Fruit fly (Drosophila melanogaster) whole organism, embryonic: ENCODE results near the gene moody.

Experiments
- Adf1 ChIP-seq: fragments of 200-800 bp; sonication (Bioruptor generic); IDR thresholded peaks from 2 replicates; pipeline ENCODE4 v1.3.6; 2022; ENCODE audit warnings: missing biosample characterization, missing genetic modification characterization
- Awh ChIP-seq: fragments of 200-800 bp; sonication (Bioruptor generic); IDR thresholded peaks from 2 replicates; pipeline ENCODE4, ENCODE4 v1.3.6; 2022; ENCODE audit warnings: missing biosample characterization, missing genetic modification characterization
- BEAF-32 ChIP-seq: fragments of 200-800 bp; sonication (Bioruptor generic); optimal IDR thresholded peaks from 3 replicates; lab custom pipeline; 2017; ENCODE audit warnings: missing biosample characterization, missing genetic modification characterization, mild to moderate bottlenecking, moderate library complexity, missing genetic modification reagents
- CG10147 ChIP-seq: fragments of 200-800 bp; sonication (Bioruptor generic); optimal IDR thresholded peaks from 2 replicates; lab custom pipeline; 2019; ENCODE audit warnings: missing biosample characterization, mild to moderate bottlenecking, missing genetic modification characterization, moderate library complexity
- CG1024 ChIP-seq: fragments of 200-800 bp; sonication (Bioruptor generic); IDR thresholded peaks from 2 replicates; pipeline ENCODE4 v1.3.6; 2022; ENCODE audit warnings: missing biosample characterization, missing genetic modification characterization
- CG12391 ChIP-seq: fragments of 200-800 bp; sonication (Bioruptor generic); optimal IDR thresholded peaks from 3 replicates; lab custom pipeline; 2018; ENCODE audit warnings: missing biosample characterization, mild to moderate bottlenecking, missing genetic modification characterization, moderate library complexity
- CG13424 ChIP-seq: fragments of 200-800 bp; sonication (Bioruptor generic); optimal IDR thresholded peaks from 2 replicates; lab custom pipeline; 2019; ENCODE audit warnings: missing biosample characterization, mild to moderate bottlenecking, missing genetic modification characterization, moderate library complexity
- CG14014 ChIP-seq: fragments of 200-800 bp; sonication (Bioruptor generic); IDR thresholded peaks from 2 replicates; pipeline ENCODE4 v1.3.6; 2022; ENCODE audit warnings: missing biosample characterization, missing genetic modification characterization
- CG15073 ChIP-seq: fragments of 200-800 bp; sonication (Bioruptor generic); optimal IDR thresholded peaks from 2 replicates; lab custom pipeline; 2016; ENCODE audit warnings: missing biosample characterization, missing genetic modification characterization
- CG1792 ChIP-seq: fragments of 200-800 bp; sonication (Bioruptor generic); optimal IDR thresholded peaks from 2 replicates; lab custom pipeline; 2016; ENCODE audit warnings: missing biosample characterization, missing genetic modification characterization
- CG18262 ChIP-seq: fragments of 200-800 bp; optimal IDR thresholded peaks from 3 replicates; lab custom pipeline; 2019; ENCODE audit warnings: missing biosample characterization, mild to moderate bottlenecking, missing genetic modification characterization, moderate library complexity
- CG2889 ChIP-seq: fragments of 200-800 bp; sonication (Bioruptor generic); IDR thresholded peaks from 3 replicates; pipeline ENCODE4 v1.3.6; 2022; ENCODE audit warnings: missing biosample characterization, missing genetic modification characterization
- CG31224 ChIP-seq: fragments of 200-800 bp; sonication (Bioruptor generic); IDR thresholded peaks from 2 replicates; pipeline ENCODE4 v1.3.6; 2022; ENCODE audit warnings: missing biosample characterization, missing genetic modification characterization
- CG3163 ChIP-seq: fragments of 200-800 bp; sonication (Bioruptor generic); optimal IDR thresholded peaks from 3 replicates; lab custom pipeline; 2016; ENCODE audit warnings: missing biosample characterization, missing genetic modification characterization
- CG34376 ChIP-seq: fragments of 200-800 bp; sonication (Bioruptor generic); optimal IDR thresholded peaks from 2 replicates; lab custom pipeline; 2018; ENCODE audit warnings: missing biosample characterization, mild to moderate bottlenecking, missing genetic modification characterization
- CG34422 ChIP-seq: fragments of 200-800 bp; sonication (Bioruptor generic); IDR thresholded peaks from 3 replicates; pipeline ENCODE4 v1.3.6; 2022; ENCODE audit warnings: missing biosample characterization, missing genetic modification characterization
- CG3995 ChIP-seq: fragments of 200-800 bp; sonication (Bioruptor generic); optimal IDR thresholded peaks from 3 replicates; lab custom pipeline; 2016; ENCODE audit warnings: missing biosample characterization, missing genetic modification characterization
- CG7987 ChIP-seq: fragments of 200-800 bp; sonication (Bioruptor generic); optimal IDR thresholded peaks from 2 replicates; lab custom pipeline; 2018; ENCODE audit warnings: missing biosample characterization, mild to moderate bottlenecking, missing genetic modification characterization, moderate library complexity
- CG9215 ChIP-seq: fragments of 200-800 bp; sonication (Bioruptor generic); IDR thresholded peaks from 2 replicates; pipeline ENCODE4 v1.3.6; 2022; ENCODE audit warnings: missing biosample characterization, missing genetic modification characterization
- CG9437 ChIP-seq: fragments of 200-800 bp; sonication (Bioruptor generic); optimal IDR thresholded peaks from 2 replicates; lab custom pipeline; 2018; ENCODE audit warnings: missing biosample characterization, mild to moderate bottlenecking, missing genetic modification characterization
- Chrac-16 ChIP-seq: fragments of 200-800 bp; sonication (Bioruptor generic); optimal IDR thresholded peaks from 3 replicates; lab custom pipeline; 2016; ENCODE audit warnings: missing biosample characterization, missing genetic modification characterization
- Deaf1 ChIP-seq: fragments of 200-800 bp; optimal IDR thresholded peaks from 3 replicates; lab custom pipeline; 2019; ENCODE audit warnings: missing biosample characterization, mild to moderate bottlenecking, missing genetic modification characterization, moderate library complexity
- Eip74EF ChIP-seq, 2 experiments: fragments of 200-800 bp in 1 of 2; fragments of >200 bp in 1 of 2; sonication (Bioruptor generic) in 1 of 2; optimal IDR thresholded peaks; 2 replicates each; lab custom pipeline; 2017 to 2019; ENCODE audit warnings: missing biosample characterization in 2 of 2, missing genetic modification characterization in 2 of 2, mild to moderate bottlenecking in 1 of 2, moderate library complexity in 1 of 2
- Hey ChIP-seq: fragments of 200-800 bp; sonication (Bioruptor generic); optimal IDR thresholded peaks from 3 replicates; lab custom pipeline; 2018; ENCODE audit warnings: missing biosample characterization, mild to moderate bottlenecking, missing genetic modification characterization
- Hmx ChIP-seq: fragments of 200-800 bp; sonication (Bioruptor generic); optimal IDR thresholded peaks from 2 replicates; lab custom pipeline; 2016; ENCODE audit warnings: missing biosample characterization, missing genetic modification characterization
- MESR4 ChIP-seq: fragments of 200-800 bp; sonication (Bioruptor generic); optimal IDR thresholded peaks from 2 replicates; lab custom pipeline; 2018; ENCODE audit warnings: missing biosample characterization, mild to moderate bottlenecking, missing genetic modification characterization, moderate library complexity
- Med ChIP-seq: fragments of 200-800 bp; sonication (Bioruptor generic); peaks from one replicate; lab custom pipeline; 2016; ENCODE audit warnings: missing biosample characterization, missing genetic modification characterization, mild to moderate bottlenecking, inconsistent platforms, moderate library complexity
- Myb ChIP-seq: fragments of 200-800 bp; sonication (Bioruptor generic); optimal IDR thresholded peaks from 2 replicates; lab custom pipeline; 2016; ENCODE audit warnings: missing biosample characterization, missing genetic modification characterization
- Ravus ChIP-seq: fragments of 200-800 bp; sonication (Bioruptor generic); IDR thresholded peaks from 2 replicates; pipeline ENCODE4 v1.3.6; 2022; ENCODE audit warnings: missing biosample characterization, missing genetic modification characterization
- YL-1 ChIP-seq: fragments of 200-800 bp; sonication (Bioruptor generic); optimal IDR thresholded peaks from 3 replicates; lab custom pipeline; 2017; ENCODE audit warnings: missing biosample characterization, mild to moderate bottlenecking, missing genetic modification characterization
- abd-A ChIP-seq: fragments of 200-800 bp; sonication (Bioruptor generic); optimal IDR thresholded peaks from 3 replicates; lab custom pipeline; 2019; ENCODE audit warnings: missing biosample characterization, mild to moderate bottlenecking, missing genetic modification characterization, moderate library complexity
- ara ChIP-seq: fragments of 200-800 bp; sonication (Bioruptor generic); IDR thresholded peaks from 2 replicates; pipeline ENCODE4 v1.3.6; 2022; ENCODE audit warnings: missing biosample characterization, missing genetic modification characterization
- croc ChIP-seq: fragments of 200-800 bp; sonication (Bioruptor generic); conservative IDR thresholded peaks from 3 replicates; pipeline ENCODE4 v1.3.6; 2022; ENCODE audit warnings: missing biosample characterization, missing genetic modification characterization
- crol ChIP-seq: fragments of 200-800 bp; sonication (Bioruptor generic); IDR thresholded peaks from 2 replicates; pipeline ENCODE4 v1.3.6; 2022; ENCODE audit warnings: missing biosample characterization, missing genetic modification characterization
- emc ChIP-seq: fragments of 200-800 bp; sonication (Bioruptor generic); optimal IDR thresholded peaks from 2 replicates; lab custom pipeline; 2016; ENCODE audit warnings: missing biosample characterization, missing genetic modification characterization
- esg ChIP-seq: fragments of 200-800 bp; sonication (Bioruptor generic); conservative IDR thresholded peaks from 2 replicates; pipeline ENCODE4 v1.3.6; 2022; ENCODE audit warnings: missing biosample characterization, missing genetic modification characterization
- ewg ChIP-seq: fragments of 200-800 bp; sonication (Bioruptor generic); optimal IDR thresholded peaks from 3 replicates; lab custom pipeline; 2017; ENCODE audit warnings: mild to moderate bottlenecking, missing biosample characterization, missing genetic modification reagents, missing genetic modification characterization
- ham ChIP-seq: fragments of 200-800 bp; sonication (Bioruptor generic); IDR thresholded peaks from 2 replicates; pipeline ENCODE4 v1.3.6; 2022; ENCODE audit warnings: missing biosample characterization, missing genetic modification characterization
- mirr ChIP-seq: fragments of 200-800 bp; sonication (Bioruptor generic); optimal IDR thresholded peaks from 3 replicates; lab custom pipeline; 2018; ENCODE audit warnings: missing biosample characterization, mild to moderate bottlenecking, missing genetic modification characterization
- nerfin-1 ChIP-seq: fragments of 200-800 bp; sonication (Bioruptor generic); optimal IDR thresholded peaks from 3 replicates; lab custom pipeline; 2019; ENCODE audit warnings: missing biosample characterization, mild to moderate bottlenecking, missing genetic modification characterization, moderate library complexity
- oc ChIP-seq: fragments of 200-800 bp; sonication (Bioruptor generic); optimal IDR thresholded peaks from 2 replicates; lab custom pipeline; 2018; ENCODE audit warnings: missing biosample characterization, mild to moderate bottlenecking, missing genetic modification characterization, moderate library complexity
- onecut ChIP-seq: fragments of 200-800 bp; sonication (Bioruptor generic); IDR thresholded peaks from 2 replicates; pipeline ENCODE4 v1.3.6; 2022; ENCODE audit warnings: missing biosample characterization, missing genetic modification characterization
- pb ChIP-seq: fragments of 200-800 bp; sonication (Bioruptor generic); optimal IDR thresholded peaks from 3 replicates; lab custom pipeline; 2016; ENCODE audit warnings: missing biosample characterization, missing genetic modification characterization
- pzg ChIP-seq: fragments of 200-800 bp; sonication (Bioruptor generic); optimal IDR thresholded peaks from 3 replicates; lab custom pipeline; 2018; ENCODE audit warnings: missing biosample characterization, mild to moderate bottlenecking, missing genetic modification characterization, moderate library complexity
- scrt ChIP-seq: fragments of 200-800 bp; sonication (Bioruptor generic); optimal IDR thresholded peaks from 2 replicates; lab custom pipeline; 2018; ENCODE audit warnings: missing biosample characterization, mild to moderate bottlenecking, missing genetic modification characterization, moderate library complexity
- sens-2 ChIP-seq: fragments of 200-800 bp; sonication (Bioruptor generic); IDR thresholded peaks from 2 replicates; pipeline ENCODE4 v1.3.6; 2022; ENCODE audit warnings: missing biosample characterization, missing genetic modification characterization
- sqz ChIP-seq: fragments of 200-800 bp; sonication (Bioruptor generic); optimal IDR thresholded peaks from 3 replicates; lab custom pipeline; 2018; ENCODE audit warnings: missing biosample characterization, mild to moderate bottlenecking, missing genetic modification characterization
- vfl ChIP-seq: fragments of 200-800 bp; sonication (Bioruptor generic); optimal IDR thresholded peaks from 2 replicates; lab custom pipeline; 2016; ENCODE audit warnings: missing biosample characterization, missing genetic modification characterization
- zen2 ChIP-seq: fragments of 200-800 bp; sonication (Bioruptor generic); IDR thresholded peaks from 3 replicates; pipeline ENCODE4 v1.3.6; 2022; ENCODE audit warnings: missing biosample characterization, missing genetic modification characterization; ENCODE audit not compliant: partially characterized antibody

moody gene

dm6 chrX:2083109-2083508 is 33.2 kb upstream of the moody start (continued):
- peak; percentile 12 for TF ChIP-seq CG1792 (GFP tag; lab: Kevin White, UChicago)
- TF ChIP-seq zen2 = no peak
- no peak for TF ChIP-seq Awh (GFP tag; lab: Robert Waterston, UW)
- no peak for TF ChIP-seq sqz
- TF ChIP-seq emc (GFP tag; lab: Kevin White, UChicago) = no peak
- TF ChIP-seq CG18262 (tag; lab: Kevin White, UChicago) = no peak

dm6 chrX:2081848-2082365 is 32.0 kb upstream of the moody start:
- no peak for TF ChIP-seq sens-2
- no peak for TF ChIP-seq oc (tag; lab: Kevin White, UChicago)
- 0 out of 3 replicates have a peak, but pooled peaks have one; percentile 12 for TF ChIP-seq CG34422
- TF ChIP-seq CG31224 = no peak
- no peak for TF ChIP-seq Myb
- TF ChIP-seq vfl (GFP tag; lab: Kevin White, UChicago) = no peak
- peak; percentile 68 for TF ChIP-seq ewg (GFP tag; lab: Kevin White, UChicago)
- peak; percentile 63 for TF ChIP-seq scrt (GFP tag; lab: Kevin White, UChicago)
- TF ChIP-seq Hmx = no peak
- TF ChIP-seq YL-1 (GFP tag; lab: Kevin White, UChicago) = no peak
- TF ChIP-seq onecut = peak; percentile 95
- TF ChIP-seq Deaf1 (tag; lab: Kevin White, UChicago) = peak; percentile 23
- peak; percentile 59 for TF ChIP-seq abd-A (tag; lab: Kevin White, UChicago)
- peak; percentile 44 for TF ChIP-seq nerfin-1
- TF ChIP-seq Adf1 (GFP tag; lab: Robert Waterston, UW) = peak; percentile 9; the same call in 1 of the 2 replicates
- peak; percentile 12 for TF ChIP-seq Med (GFP tag; lab: Kevin White, UChicago)
- TF ChIP-seq Ravus (GFP tag; lab: Robert Waterston, UW) = no peak
- TF ChIP-seq crol (GFP tag; lab: Robert Waterston, UW) = peak; percentile 70
- no peak for TF ChIP-seq CG14014 (GFP tag; lab: Robert Waterston, UW)

- TF ChIP-seq pb (GFP tag; lab: Kevin White, UChicago) = peak; percentile 63
- no peak for TF ChIP-seq CG1024 (GFP tag; lab: Robert Waterston, UW)
- TF ChIP-seq Chrac-16 = no peak
- no peak for TF ChIP-seq CG9437
- no peak for TF ChIP-seq esg (GFP tag; lab: Robert Waterston, UW)
- peak; percentile 33 for TF ChIP-seq CG13424 (tag; lab: Kevin White, UChicago)
- TF ChIP-seq CG2889 = no peak
- TF ChIP-seq CG10147 = peak; percentile 9
- TF ChIP-seq BEAF-32 (GFP tag; lab: Kevin White, UChicago) = peak; percentile 65
- TF ChIP-seq CG7987 (GFP tag; lab: Kevin White, UChicago) = peak; percentile 69
- no peak for TF ChIP-seq ham (GFP tag; lab: Robert Waterston, UW)
- TF ChIP-seq Hey (tag; lab: Kevin White, UChicago) = no peak
- TF ChIP-seq CG34376 (GFP tag; lab: Kevin White, UChicago) = peak; percentile 72
- peak; percentile 60 for TF ChIP-seq CG12391 (tag; lab: Kevin White, UChicago)
- peak; percentile 25 for TF ChIP-seq CG3163 (GFP tag; lab: Kevin White, UChicago)
- peak; percentile 100 for TF ChIP-seq pzg (GFP tag; lab: Kevin White, UChicago)
- no peak for TF ChIP-seq CG9215 (GFP tag; lab: Robert Waterston, UW)
- peak; percentile 64 for TF ChIP-seq mirr (GFP tag; lab: Kevin White, UChicago)
- no peak for TF ChIP-seq croc
- TF ChIP-seq CG15073 = no peak
- TF ChIP-seq CG3995 (GFP tag; lab: Kevin White, UChicago) = peak; percentile 32
- no peak for TF ChIP-seq ara (GFP tag; lab: Robert Waterston, UW)
- peak in 1 of 2 experiments; percentile 61 for TF ChIP-seq Eip74EF (GFP tag; optimal IDR thresholded peaks at IDR 0.05; lab: Kevin White, UChicago)
- peak; percentile 91 for TF ChIP-seq MESR4 (GFP tag; lab: Kevin White, UChicago)
These were observed 30.5 kb upstream of the moody start, which contains the start of the genes CG16903 and Unc-76 for dm6 chrX:2080367-2080927. Gene CG16903 (minus strand): TSS chrX:2080405. Gene Unc-76 (plus strand): TSS chrX:2080610.
